Fruit fly (Drosophila melanogaster): ENCODE measurements around the gene CG11537.

Gene CG11537

dm6 chr3L:3083329-3084083 lies 59.8 kb downstream of the CG11537 start (continued):
- TF ChIP-seq Ets97D (GFP tag; optimal IDR thresholded peaks at IDR 0.05) (no peak), Doc2 (GFP tag; IDR thresholded peaks at IDR 0.05) (no peak), kni (GFP tag; optimal IDR thresholded peaks at IDR 0.05) (peak; percentile 88), mld (GFP tag; IDR thresholded peaks at IDR 0.05; ENCODE audit: partially characterized antibody) (no peak), stc (GFP tag; IDR thresholded peaks at IDR 0.05) (no peak), Meics (GFP tag; optimal IDR thresholded peaks at IDR 0.05) (peak; percentile 28), CG11695 (GFP tag; IDR thresholded peaks at IDR 0.05) (peak; percentile 33; the same call in 1 of the 3 replicates), bigmax (GFP tag; optimal IDR thresholded peaks at IDR 0.05) (peak; percentile 17), CoRest (tag; optimal IDR thresholded peaks at IDR 0.05) (no peak), sd (tag; optimal IDR thresholded peaks at IDR 0.05) (peak; percentile 95), usp (GFP tag; optimal IDR thresholded peaks at IDR 0.05) (no peak), bsh (GFP tag; optimal IDR thresholded peaks at IDR 0.05) (peak in 1 of 2 experiments; percentile 57), CG17912 (GFP tag; optimal IDR thresholded peaks at IDR 0.05) (no peak), grn (GFP tag; optimal IDR thresholded peaks at IDR 0.05) (peak; percentile 97), br (optimal IDR thresholded peaks at IDR 0.05) (no peak), Ssrp (tag; optimal IDR thresholded peaks at IDR 0.05) (no peak)

- TF ChIP-seq Hey (tag; optimal IDR thresholded peaks at IDR 0.05) (no peak), kah (GFP tag; optimal IDR thresholded peaks at IDR 0.05) (no peak), CG10543 (GFP tag; optimal IDR thresholded peaks at IDR 0.05) (peak; percentile 38), stwl (tag; optimal IDR thresholded peaks at IDR 0.05) (no peak), CG34422 (GFP tag; IDR thresholded peaks at IDR 0.05) (peak; percentile 22; the same call in 1 of the 3 replicates), CG2120 (GFP tag; optimal IDR thresholded peaks at IDR 0.05) (no peak), CG3838 (GFP tag; optimal IDR thresholded peaks at IDR 0.05) (no peak), CG6654 (GFP tag; optimal IDR thresholded peaks at IDR 0.05) (peak; percentile 96), CG10979 (tag; optimal IDR thresholded peaks at IDR 0.05) (no peak), CG1647 (GFP tag; optimal IDR thresholded peaks at IDR 0.05) (no peak), CG12769 (tag; optimal IDR thresholded peaks at IDR 0.05) (peak; percentile 20), prd (optimal IDR thresholded peaks at IDR 0.05) (no peak), prd (GFP tag; IDR thresholded peaks at IDR 0.05) (no peak), gt (GFP tag; IDR thresholded peaks at IDR 0.05) (no peak), Bteb2 (GFP tag; optimal IDR thresholded peaks at IDR 0.05) (no peak), exex (tag; optimal IDR thresholded peaks at IDR 0.05) (peak; percentile 52), Ets65A (GFP tag) (no peak), CG13894 (tag; optimal IDR thresholded peaks at IDR 0.05) (peak; percentile 97), mirr (GFP tag; optimal IDR thresholded peaks at IDR 0.05) (peak; percentile 65), Xrp1 (GFP tag; IDR thresholded peaks at IDR 0.05) (no peak), Nf-YC (tag; optimal IDR thresholded peaks at IDR 0.05) (no peak), CG2129 (GFP tag; IDR thresholded peaks at IDR 0.05; ENCODE audit: partially characterized antibody) (no peak), Deaf1 (tag; optimal IDR thresholded peaks at IDR 0.05) (no peak), CG8290 (GFP tag; optimal IDR thresholded peaks at IDR 0.05) (no peak), CG8290 (tag; optimal IDR thresholded peaks at IDR 0.05) (peak in 1 of 2 experiments; percentile 31), E2f1 (GFP tag; IDR thresholded peaks at IDR 0.05) (no peak), dysf (GFP tag; IDR thresholded peaks at IDR 0.05) (no peak), CG2889 (GFP tag; IDR thresholded peaks at IDR 0.05) (no peak), lola (GFP tag; optimal IDR thresholded peaks at IDR 0.05) (no peak), sd (tag; optimal IDR thresholded peaks at IDR 0.05) (peak; percentile 4), CrebB (tag; optimal IDR thresholded peaks at IDR 0.05) (peak; percentile 8), btn (GFP tag; optimal IDR thresholded peaks at IDR 0.05) (no peak), ranshi (GFP tag; IDR thresholded peaks at IDR 0.05) (no peak), CG1603 (tag; optimal IDR thresholded peaks at IDR 0.05) (no peak), sug (tag; optimal IDR thresholded peaks at IDR 0.05) (peak; percentile 38)
Observed at dm6 chr3L:3081966-3082516, 61.2 kb downstream of the CG11537 start.

Measured in whole organism, embryonic.